Worm (Caenorhabditis elegans): ENCODE measurements around the gene T24H10.4.

Gene T24H10.4

DNA sequence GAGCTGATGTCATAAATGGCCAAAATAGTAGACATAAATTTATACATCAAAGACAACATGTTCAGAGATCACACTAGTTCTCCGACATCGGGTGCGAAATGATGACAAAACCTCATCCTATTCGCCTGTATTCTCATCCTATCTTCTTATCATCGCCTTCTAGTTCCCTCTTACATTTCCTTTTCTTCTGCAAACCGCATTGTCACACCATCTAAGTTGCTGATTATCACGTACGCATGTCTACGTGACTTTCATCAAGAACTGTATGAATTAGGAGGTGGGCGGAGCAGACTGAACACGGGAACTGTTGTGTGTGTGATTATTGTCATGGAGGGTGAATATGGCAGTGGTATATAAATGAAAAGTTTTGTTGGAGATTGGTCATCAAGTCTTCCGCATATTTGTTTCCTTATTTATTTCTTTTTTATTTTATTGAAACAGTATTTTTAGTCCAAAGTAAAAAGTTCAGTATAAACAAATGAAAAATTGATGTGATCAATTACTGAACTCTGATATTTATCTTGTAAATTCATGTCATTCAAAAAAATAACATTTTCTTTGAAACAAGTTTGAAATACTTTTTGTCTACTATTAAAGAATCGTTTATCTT is 51.0 kb downstream of the T24H10.4 start (continued):
- TF ChIP-seq mes-2 (tag; optimal IDR thresholded peaks at IDR 0.05; ENCODE audit: poor library complexity, severe bottlenecking) (peak; percentile 2), arid-1 (GFP tag; conservative IDR thresholded peaks at IDR 0.05) (no peak), Y75B8A.6 (GFP tag; IDR thresholded peaks at IDR 0.05) (no peak), F26F4.8 (GFP tag; conservative IDR thresholded peaks at IDR 0.05) (no peak), ZK337.2 (GFP tag; IDR thresholded peaks at IDR 0.05) (no peak), skn-1 (tag; optimal IDR thresholded peaks at IDR 0.05) (no peak), pqm-1 (tag; optimal IDR thresholded peaks at IDR 0.05) (no peak), ceh-62 (tag; optimal IDR thresholded peaks at IDR 0.05) (no peak), php-3 (GFP tag; IDR thresholded peaks at IDR 0.05) (0 out of 2 replicates have a peak, but pooled peaks have one; percentile 29), ceh-32 (tag; optimal IDR thresholded peaks at IDR 0.05; ENCODE audit: poor library complexity) (no peak), mxl-3 (GFP tag; optimal IDR thresholded peaks at IDR 0.05) (peak; percentile 83), dpl-1 (GFP tag; optimal IDR thresholded peaks at IDR 0.05) (no peak), attf-4 (tag; optimal IDR thresholded peaks at IDR 0.05) (no peak), sdz-12 (GFP tag; optimal IDR thresholded peaks at IDR 0.05) (no peak), set-16 (GFP tag; IDR thresholded peaks at IDR 0.05) (no peak), nhr-48 (tag; optimal IDR thresholded peaks at IDR 0.05) (peak; percentile 92), lsy-2 (tag; optimal IDR thresholded peaks at IDR 0.05) (peak in 1 of 2 experiments; percentile 34), hlh-30 (tag; optimal IDR thresholded peaks at IDR 0.05; ENCODE audit: insufficient read depth) (peak; percentile 75), egl-43 (GFP tag; IDR thresholded peaks at IDR 0.05) (no peak), saeg-2 (GFP tag; IDR thresholded peaks at IDR 0.05) (no peak), mxl-2 (GFP tag; conservative IDR thresholded peaks at IDR 0.05) (no peak), daf-19 (GFP tag; conservative IDR thresholded peaks at IDR 0.05) (no peak), zip-11 (GFP tag; IDR thresholded peaks at IDR 0.05) (no peak), snpc-4 (tag; optimal IDR thresholded peaks at IDR 0.05) (no peak), nhr-42 (GFP tag; IDR thresholded peaks at IDR 0.05) (no peak), lin-39 (tag; optimal IDR thresholded peaks at IDR 0.05) (no peak), aly-2 (tag; optimal IDR thresholded peaks at IDR 0.05) (no peak), unc-39 (tag; optimal IDR thresholded peaks at IDR 0.05) (no peak), nhr-28 (tag; optimal IDR thresholded peaks at IDR 0.05) (peak; percentile 84), hlh-11 (tag; optimal IDR thresholded peaks at IDR 0.05) (peak; percentile 81), nhr-102 (tag; optimal IDR thresholded peaks at IDR 0.05) (peak; percentile 27), ces-1 (GFP tag; optimal IDR thresholded peaks at IDR 0.05) (no peak), jun-1 (tag; optimal IDR thresholded peaks at IDR 0.05) (no peak), nhr-237 (tag; optimal IDR thresholded peaks at IDR 0.05) (no peak), madf-5 (GFP tag; IDR thresholded peaks at IDR 0.05) (no peak), dmd-8 (GFP tag; IDR thresholded peaks at IDR 0.05) (no peak), nhr-76 (tag; optimal IDR thresholded peaks at IDR 0.05) (peak; percentile 35), nhr-77 (tag; optimal IDR thresholded peaks at IDR 0.05) (no peak), dve-1 (tag; optimal IDR thresholded peaks at IDR 0.05; ENCODE audit: insufficient read depth) (peak; percentile 77), nhr-6 (tag; optimal IDR thresholded peaks at IDR 0.05) (peak; percentile 15), madf-9 (GFP tag; conservative IDR thresholded peaks at IDR 0.05) (no peak), F44E2.7 (GFP tag; IDR thresholded peaks at IDR 0.05) (no peak), dmd-6 (GFP tag; IDR thresholded peaks at IDR 0.05) (peak; percentile 89), lir-3 (tag; optimal IDR thresholded peaks at IDR 0.05) (no peak), egl-27 (tag; optimal IDR thresholded peaks at IDR 0.05) (no peak), lin-15B (tag; optimal IDR thresholded peaks at IDR 0.05) (no peak), ztf-11 (tag; optimal IDR thresholded peaks at IDR 0.05) (no peak), nhr-41 (GFP tag; IDR thresholded peaks at IDR 0.05) (no peak), lin-1 (GFP tag; IDR thresholded peaks at IDR 0.05) (no peak; the same call in 1 of the 2 replicates), lim-7 (GFP tag; IDR thresholded peaks at IDR 0.05) (no peak), vab-7 (GFP tag; IDR thresholded peaks at IDR 0.05) (no peak), dmd-9 (GFP tag; IDR thresholded peaks at IDR 0.05) (no peak)

Data from whole organism, L4 larva.